Fruit fly (Drosophila melanogaster) whole organism, embryonic: ENCODE measurements around the gene Cyp12a5.

Experiments
- Blimp-1 ChIP-seq: fragments of 200-800 bp; sonication (Bioruptor generic); optimal IDR thresholded peaks from 3 replicates; lab custom pipeline; 2018; ENCODE audit warnings: missing biosample characterization, missing genetic modification characterization, mild to moderate bottlenecking, moderate library complexity, missing genetic modification reagents
- CG12104 ChIP-seq: fragments of 200-800 bp; sonication (Bioruptor generic); optimal IDR thresholded peaks from 3 replicates; lab custom pipeline; 2016; ENCODE audit warnings: missing biosample characterization, missing genetic modification characterization
- CG12219 ChIP-seq: fragments of 200-800 bp; sonication (Bioruptor generic); optimal IDR thresholded peaks from 3 replicates; lab custom pipeline; 2018; ENCODE audit warnings: missing biosample characterization, mild to moderate bottlenecking, missing genetic modification characterization
- CG14710 ChIP-seq: fragments of 200-800 bp; sonication (Bioruptor generic); optimal IDR thresholded peaks from 3 replicates; lab custom pipeline; 2019; ENCODE audit warnings: missing biosample characterization, mild to moderate bottlenecking, missing genetic modification characterization, moderate library complexity
- CG15601 ChIP-seq: fragments of 200-800 bp; sonication (Bioruptor generic); optimal IDR thresholded peaks from 3 replicates; lab custom pipeline; 2019; ENCODE audit warnings: missing biosample characterization, mild to moderate bottlenecking, missing genetic modification characterization, moderate library complexity
- CG17385 ChIP-seq: fragments of 200-800 bp; sonication (Bioruptor generic); optimal IDR thresholded peaks from 3 replicates; lab custom pipeline; 2018; ENCODE audit warnings: missing biosample characterization, mild to moderate bottlenecking, missing genetic modification characterization
- CG2199 ChIP-seq: fragments of 200-800 bp; sonication (Bioruptor generic); IDR thresholded peaks from 3 replicates; pipeline ENCODE4 v1.3.6; 2022; ENCODE audit warnings: missing biosample characterization, missing genetic modification characterization
- CG4360 ChIP-seq: fragments of 200-800 bp; sonication (Bioruptor generic); IDR thresholded peaks from 2 replicates; pipeline ENCODE4 v1.3.6; 2022; ENCODE audit warnings: missing biosample characterization, missing genetic modification characterization
- CG4730 ChIP-seq: fragments of 200-800 bp; sonication (Bioruptor generic); IDR thresholded peaks from 2 replicates; pipeline ENCODE4 v1.3.6; 2022; ENCODE audit warnings: missing biosample characterization, missing genetic modification characterization
- CG8290 ChIP-seq, 3 experiments: fragments of 200-800 bp; sonication (Bioruptor generic); optimal IDR thresholded peaks; 2 replicates each; lab custom pipeline; 2016 to 2019; ENCODE audit warnings: missing biosample characterization in 3 of 3, missing genetic modification characterization in 3 of 3, mild to moderate bottlenecking in 2 of 3, moderate library complexity in 1 of 3
- CG8478 ChIP-seq: fragments of >200 bp; optimal IDR thresholded peaks from 2 replicates; lab custom pipeline; 2018
- CG9797 ChIP-seq: fragments of 200-800 bp; sonication (Bioruptor generic); optimal IDR thresholded peaks from 3 replicates; lab custom pipeline; 2018; ENCODE audit warnings: missing biosample characterization, mild to moderate bottlenecking, missing genetic modification characterization
- H15 ChIP-seq: fragments of 200-800 bp; sonication (Bioruptor generic); IDR thresholded peaks from 3 replicates; pipeline ENCODE4 v1.3.6; 2022; ENCODE audit warnings: missing biosample characterization, missing genetic modification characterization
- Hr78 ChIP-seq, 2 experiments: fragments of 200-800 bp in 1 of 2; fragments of >200 bp in 1 of 2; sonication (Bioruptor generic) in 1 of 2; optimal IDR thresholded peaks; 2 replicates each; lab custom pipeline; 2017 to 2019; ENCODE audit warnings: missing biosample characterization in 2 of 2, missing genetic modification characterization in 2 of 2, mild to moderate bottlenecking in 1 of 2, moderate library complexity in 1 of 2
- Lhr ChIP-seq: fragments of 200-800 bp; sonication (Bioruptor generic); optimal IDR thresholded peaks from 3 replicates; lab custom pipeline; 2017; ENCODE audit warnings: mild to moderate bottlenecking, missing biosample characterization, missing genetic modification reagents, missing genetic modification characterization
- Med ChIP-seq: fragments of 200-800 bp; sonication (Bioruptor generic); peaks from one replicate; lab custom pipeline; 2016; ENCODE audit warnings: missing biosample characterization, missing genetic modification characterization, mild to moderate bottlenecking, inconsistent platforms, moderate library complexity
- Mrtf ChIP-seq: fragments of 200-800 bp; sonication (Bioruptor generic); IDR thresholded peaks from 3 replicates; pipeline ENCODE4 v1.3.6; 2022; ENCODE audit warnings: missing biosample characterization, missing genetic modification characterization
- NFAT ChIP-seq: fragments of 200-800 bp; sonication (Bioruptor generic); IDR thresholded peaks from 2 replicates; pipeline ENCODE4 v1.3.6; 2022; ENCODE audit warnings: missing biosample characterization, missing genetic modification characterization
- Sin3A ChIP-seq: fragments of >200 bp; optimal IDR thresholded peaks from 2 replicates; lab custom pipeline; 2018
- Ssrp ChIP-seq: fragments of 200-800 bp; sonication (Bioruptor generic); optimal IDR thresholded peaks from 2 replicates; lab custom pipeline; 2018; ENCODE audit warnings: missing biosample characterization, mild to moderate bottlenecking, missing genetic modification characterization, moderate library complexity
- bab2 ChIP-seq: fragments of 200-800 bp; sonication (Bioruptor generic); optimal IDR thresholded peaks from 2 replicates; lab custom pipeline; 2016; ENCODE audit warnings: missing biosample characterization, missing genetic modification characterization
- bcd ChIP-seq: fragments of 200-800 bp; sonication (Bioruptor generic); optimal IDR thresholded peaks from 2 replicates; lab custom pipeline; 2017; ENCODE audit warnings: missing biosample characterization, mild to moderate bottlenecking, missing genetic modification characterization
- chn ChIP-seq: fragments of 200-800 bp; sonication (Bioruptor generic); optimal IDR thresholded peaks from 2 replicates; lab custom pipeline; 2016; ENCODE audit warnings: missing biosample characterization, missing genetic modification characterization
- dysf ChIP-seq: fragments of 200-800 bp; sonication (Bioruptor generic); IDR thresholded peaks from 3 replicates; pipeline ENCODE4 v1.3.6; 2022; ENCODE audit warnings: missing biosample characterization, missing genetic modification characterization
- hb ChIP-seq: fragments of 200-800 bp; sonication (Bioruptor generic); IDR thresholded peaks from 3 replicates; pipeline ENCODE4 v1.3.6; 2022; ENCODE audit warnings: missing biosample characterization, missing genetic modification characterization; ENCODE audit not compliant: partially characterized antibody
- insv ChIP-seq, 2 experiments: fragments of 200-800 bp; sonication (Bioruptor generic); optimal IDR thresholded peaks; 3 replicates each; lab custom pipeline; 2016 to 2018; ENCODE audit warnings: missing biosample characterization in 2 of 2, missing genetic modification characterization in 2 of 2
- nom ChIP-seq: fragments of 200-800 bp; sonication (Bioruptor generic); optimal IDR thresholded peaks from 2 replicates; lab custom pipeline; 2017; ENCODE audit warnings: missing biosample characterization, missing genetic modification characterization, mild to moderate bottlenecking, moderate library complexity, missing genetic modification reagents
- pros ChIP-seq: fragments of 200-800 bp; sonication (Bioruptor generic); optimal IDR thresholded peaks from 3 replicates; lab custom pipeline; 2019; ENCODE audit warnings: missing biosample characterization, mild to moderate bottlenecking, missing genetic modification characterization, moderate library complexity
- sens ChIP-seq: fragments of 200-800 bp; sonication (Bioruptor generic); peaks from one replicate; lab custom pipeline; 2016; ENCODE audit warnings: missing biosample characterization, missing genetic modification characterization
- sens-2 ChIP-seq: fragments of 200-800 bp; sonication (Bioruptor generic); IDR thresholded peaks from 2 replicates; pipeline ENCODE4 v1.3.6; 2022; ENCODE audit warnings: missing biosample characterization, missing genetic modification characterization
- sisA ChIP-seq: fragments of 200-800 bp; sonication (Bioruptor generic); IDR thresholded peaks from 2 replicates; pipeline ENCODE4 v1.3.6; 2022; ENCODE audit warnings: missing biosample characterization, missing genetic modification characterization
- sqz ChIP-seq: fragments of 200-800 bp; sonication (Bioruptor generic); optimal IDR thresholded peaks from 3 replicates; lab custom pipeline; 2018; ENCODE audit warnings: missing biosample characterization, mild to moderate bottlenecking, missing genetic modification characterization
- sr ChIP-seq: fragments of 200-800 bp; sonication (Bioruptor generic); IDR thresholded peaks from 3 replicates; pipeline ENCODE4 v1.3.6; 2022; ENCODE audit warnings: missing biosample characterization, missing genetic modification characterization
- sug ChIP-seq: fragments of 200-800 bp; optimal IDR thresholded peaks from 2 replicates; lab custom pipeline; 2019; ENCODE audit warnings: missing biosample characterization, mild to moderate bottlenecking, missing genetic modification characterization, moderate library complexity
- tna ChIP-seq: fragments of 200-800 bp; sonication (Bioruptor generic); IDR thresholded peaks from 2 replicates; pipeline ENCODE4 v1.3.6; 2022; ENCODE audit warnings: missing biosample characterization, missing genetic modification characterization; ENCODE audit not compliant: partially characterized antibody
- z ChIP-seq: fragments of 200-800 bp; sonication (Bioruptor generic); IDR thresholded peaks from 3 replicates; pipeline ENCODE4 v1.3.6; 2022; ENCODE audit warnings: missing biosample characterization, missing genetic modification characterization

Gene Cyp12a5

dm6 chr3R:19088962-19089597 is 43.4 kb upstream of the Cyp12a5 start (continued):
- TF ChIP-seq CG8290 (GFP tag; optimal IDR thresholded peaks at IDR 0.05; lab: Kevin White, UChicago): no peak
- no peak for TF ChIP-seq CG8290 (tag; optimal IDR thresholded peaks at IDR 0.05; lab: Kevin White, UChicago)
- TF ChIP-seq bcd (GFP tag; lab: Kevin White, UChicago): no peak
- no peak for TF ChIP-seq insv (GFP tag; optimal IDR thresholded peaks at IDR 0.05; lab: Kevin White, UChicago)
- TF ChIP-seq Sin3A: no peak
- no peak for TF ChIP-seq CG14710 (tag; lab: Kevin White, UChicago)
- no peak for TF ChIP-seq Mrtf (GFP tag; lab: Robert Waterston, UW)
- no peak for TF ChIP-seq z (GFP tag; lab: Robert Waterston, UW)
- TF ChIP-seq pros: no peak
- no peak for TF ChIP-seq sisA
- no peak for TF ChIP-seq sens
- TF ChIP-seq bab2 (GFP tag; lab: Kevin White, UChicago): no peak
- no peak for TF ChIP-seq CG15601
- TF ChIP-seq sug (tag; lab: Kevin White, UChicago): peak; percentile 96
- TF ChIP-seq Lhr (GFP tag; lab: Kevin White, UChicago): no peak
- TF ChIP-seq Ssrp (tag; lab: Kevin White, UChicago): no peak
- TF ChIP-seq, all 482 proteins: peak for 15

- TF ChIP-seq NFAT (GFP tag; lab: Robert Waterston, UW) (no peak), H15 (GFP tag; lab: Robert Waterston, UW) (no peak), CG4360 (GFP tag; lab: Robert Waterston, UW) (peak; percentile 63), CG12104 (GFP tag; lab: Kevin White, UChicago) (no peak), Hr78 (GFP tag; optimal IDR thresholded peaks at IDR 0.05; lab: Kevin White, UChicago) (peak in 1 of 2 experiments; percentile 94), CG17385 (GFP tag; lab: Kevin White, UChicago) (peak; percentile 61), Blimp-1 (GFP tag; lab: Kevin White, UChicago) (peak; percentile 86), CG4730 (GFP tag; lab: Robert Waterston, UW) (no peak), CG9797 (GFP tag; lab: Kevin White, UChicago) (no peak), hb (GFP tag; lab: Robert Waterston, UW) (no peak), sqz (GFP tag; lab: Kevin White, UChicago) (peak; percentile 44), pros (peak; percentile 58), Med (GFP tag; lab: Kevin White, UChicago) (peak; percentile 18), nom (no peak), tna (0 out of 2 replicates have a peak, but pooled peaks have one; percentile 29), dysf (GFP tag; lab: Robert Waterston, UW) (no peak), CG2199 (GFP tag; lab: Robert Waterston, UW) (peak; percentile 72; the same call in 2 of the 3 replicates), sr (GFP tag; lab: Robert Waterston, UW) (0 out of 3 replicates have a peak, but pooled peaks have one; percentile 43), CG12219 (no peak), sens-2 (GFP tag; lab: Robert Waterston, UW) (no peak), CG8478 (lab: Kevin White, UChicago) (no peak), chn (no peak)
These were observed 41.3 kb upstream of the Cyp12a5 start for dm6 chr3R:19090983-19091748.
